Worm (Caenorhabditis elegans): ENCODE data around the gene F13B6.1.

DNA sequence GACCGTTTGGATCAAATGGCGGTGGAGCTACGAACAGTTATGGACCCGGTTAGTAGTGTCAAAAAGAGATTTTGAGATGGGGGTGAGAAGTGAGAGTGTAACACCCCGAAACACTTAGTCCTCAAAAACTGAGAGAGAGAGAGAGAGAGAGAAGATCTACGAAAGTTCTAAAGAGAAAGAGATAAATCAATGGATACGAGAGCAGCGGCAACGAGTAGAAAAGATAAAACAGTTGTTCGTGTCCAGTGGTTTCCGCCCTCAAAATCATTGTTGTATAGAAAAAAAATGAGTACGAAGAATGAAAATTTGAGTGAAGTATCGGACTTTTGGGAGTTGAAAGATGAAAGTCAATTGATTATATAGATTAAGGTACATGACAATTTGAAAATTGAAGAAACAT is 27.3 kb upstream of the F13B6.1 start:
- no peak for TF ChIP-seq hmbx-1 (tag; optimal IDR thresholded peaks at IDR 0.05)
- TF ChIP-seq ceh-13 (GFP tag; optimal IDR thresholded peaks at IDR 0.05): no peak
- TF ChIP-seq scrt-1 (GFP tag; IDR thresholded peaks at IDR 0.05): no peak
- TF ChIP-seq ama-1 (optimal IDR thresholded peaks at IDR 0.05): no peak
- no peak for TF ChIP-seq tbx-37 (GFP tag; conservative IDR thresholded peaks at IDR 0.05)
- TF ChIP-seq flt-1 (GFP tag; IDR thresholded peaks at IDR 0.05): no peak
- TF ChIP-seq tbx-11 (GFP tag; IDR thresholded peaks at IDR 0.05): no peak
- no peak for TF ChIP-seq B0310.2 (tag; optimal IDR thresholded peaks at IDR 0.05)
- no peak for TF ChIP-seq pes-1 (GFP tag; IDR thresholded peaks at IDR 0.05)
- no peak for TF ChIP-seq hnd-1 (tag; optimal IDR thresholded peaks at IDR 0.05)
- TF ChIP-seq aly-1 (tag; optimal IDR thresholded peaks at IDR 0.05): no peak

All from whole organism, early embryonic.